Worm (Caenorhabditis elegans): ENCODE measurements around the gene msrp-7.

DNA sequence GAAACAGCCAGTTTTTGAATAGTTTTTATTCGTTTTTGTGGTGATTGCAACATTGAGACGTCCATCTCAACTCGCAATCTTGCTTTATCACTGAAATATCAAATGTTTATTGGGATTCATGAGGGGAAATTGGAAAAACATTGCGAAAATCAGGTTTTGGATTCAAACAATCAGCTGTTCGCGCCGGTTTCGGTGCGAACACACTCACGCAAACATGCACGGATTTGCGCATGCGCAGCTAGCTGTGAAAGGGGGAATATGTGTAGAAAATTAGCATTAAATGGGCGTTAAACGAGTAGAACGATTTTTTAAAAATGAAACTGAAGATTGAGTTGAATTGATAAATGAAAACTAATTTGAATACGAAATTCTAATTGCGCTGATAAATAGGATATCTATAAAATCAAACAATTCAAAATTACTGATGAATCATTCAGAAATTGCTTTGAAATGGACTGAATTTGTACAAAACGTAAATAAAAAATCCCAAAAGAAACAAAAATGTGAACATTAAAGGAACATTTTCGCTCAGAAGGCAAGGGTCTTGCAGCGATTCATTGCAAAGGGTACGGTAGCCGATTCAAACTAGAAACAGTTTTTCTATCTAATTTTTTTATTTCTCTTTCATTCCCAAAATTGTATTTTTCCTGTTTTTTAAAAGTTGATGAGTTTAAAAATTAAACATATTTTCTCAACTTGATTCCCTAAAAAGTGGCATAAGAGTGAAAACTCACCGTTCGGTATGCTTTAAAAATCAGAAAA lies 27.4 kb upstream of the msrp-7 start, which contains the start of gene ect-2:
- no peak for TF ChIP-seq ceh-32 (tag; optimal IDR thresholded peaks at IDR 0.05; ENCODE audit: poor library complexity)
- peak; percentile 44 for TF ChIP-seq mes-2 (tag; optimal IDR thresholded peaks at IDR 0.05; ENCODE audit: poor library complexity, severe bottlenecking)
- TF ChIP-seq lin-29 (GFP tag; IDR thresholded peaks at IDR 0.05), result no peak
- TF ChIP-seq nhr-6 (tag; optimal IDR thresholded peaks at IDR 0.05), result no peak

Measured in whole organism, L4 larva.